Worm (Caenorhabditis elegans): ENCODE data around the gene F13H8.5.

F13H8.5 gene

ce11 chrII:6269805-6270414, 14.0 kb upstream of the F13H8.5 start, which contains the start of gene F13H8.2 (continued):
- TF ChIP-seq madf-5 (GFP tag; IDR thresholded peaks at IDR 0.05), result no peak
- no peak for TF ChIP-seq ztf-11 (tag; optimal IDR thresholded peaks at IDR 0.05)
- no peak for TF ChIP-seq nhr-10 (tag; optimal IDR thresholded peaks at IDR 0.05)
- TF ChIP-seq nhr-6 (tag; optimal IDR thresholded peaks at IDR 0.05), result peak; percentile 36
- TF ChIP-seq lim-7 (GFP tag; IDR thresholded peaks at IDR 0.05), result no peak
- no peak for TF ChIP-seq aly-2 (tag; optimal IDR thresholded peaks at IDR 0.05)
- TF ChIP-seq nhr-77 (tag; optimal IDR thresholded peaks at IDR 0.05), result peak; percentile 28
- no peak for TF ChIP-seq egl-27 (tag; optimal IDR thresholded peaks at IDR 0.05)
- TF ChIP-seq nhr-76 (tag; optimal IDR thresholded peaks at IDR 0.05), result no peak
- peak; percentile 77 for TF ChIP-seq ceh-20 (GFP tag; IDR thresholded peaks at IDR 0.05)
- no peak for TF ChIP-seq gei-8 (GFP tag; optimal IDR thresholded peaks at IDR 0.05)
- peak; percentile 67 for TF ChIP-seq hlh-11 (tag; optimal IDR thresholded peaks at IDR 0.05)
- TF ChIP-seq dmd-8 (GFP tag; IDR thresholded peaks at IDR 0.05), result 0 out of 2 replicates have a peak, but pooled peaks have one; percentile 30
- no peak for TF ChIP-seq zag-1 (tag; optimal IDR thresholded peaks at IDR 0.05)
- no peak for TF ChIP-seq ama-1 (optimal IDR thresholded peaks at IDR 0.05)
- peak in 1 of 2 experiments; percentile 52 for TF ChIP-seq mdl-1 (tag; optimal IDR thresholded peaks at IDR 0.05)
- TF ChIP-seq ces-1 (GFP tag; optimal IDR thresholded peaks at IDR 0.05), result no peak
- TF ChIP-seq zip-2 (tag; optimal IDR thresholded peaks at IDR 0.05), result no peak
- no peak for TF ChIP-seq zip-11 (GFP tag; IDR thresholded peaks at IDR 0.05)
- TF ChIP-seq ceh-44 (GFP tag; IDR thresholded peaks at IDR 0.05), result peak; percentile 79
- TF ChIP-seq ctbp-1 (GFP tag; IDR thresholded peaks at IDR 0.05), result peak; percentile 91
- TF ChIP-seq skn-1 (tag; optimal IDR thresholded peaks at IDR 0.05), result no peak
- TF ChIP-seq pqm-1 (tag; optimal IDR thresholded peaks at IDR 0.05), result no peak
- no peak for TF ChIP-seq Y105C5A.15 (GFP tag; IDR thresholded peaks at IDR 0.05)
- peak; percentile 22 for TF ChIP-seq F49E8.2 (tag; optimal IDR thresholded peaks at IDR 0.05; ENCODE audit: borderline replicate concordance)
- no peak for TF ChIP-seq snpc-4 (tag; optimal IDR thresholded peaks at IDR 0.05)
- TF ChIP-seq nhr-48 (tag; optimal IDR thresholded peaks at IDR 0.05), result peak; percentile 22
- TF ChIP-seq hlh-30 (tag; optimal IDR thresholded peaks at IDR 0.05; ENCODE audit: insufficient read depth), result peak; percentile 68
- TF ChIP-seq F44E2.7 (GFP tag; IDR thresholded peaks at IDR 0.05), result no peak
- TF ChIP-seq nhr-41 (GFP tag; IDR thresholded peaks at IDR 0.05), result no peak
- TF ChIP-seq nhr-42 (GFP tag; IDR thresholded peaks at IDR 0.05), result peak; percentile 67; the same call in 1 of the 2 replicates
- no peak for TF ChIP-seq zfp-2 (tag; optimal IDR thresholded peaks at IDR 0.05)
- no peak for TF ChIP-seq F26F4.8 (GFP tag; conservative IDR thresholded peaks at IDR 0.05)
- peak; percentile 62 for TF ChIP-seq spr-1 (tag; optimal IDR thresholded peaks at IDR 0.05)
- peak; percentile 93 for TF ChIP-seq arid-1 (GFP tag; conservative IDR thresholded peaks at IDR 0.05)
- 0 out of 2 replicates have a peak, but pooled peaks have one; percentile 17 for TF ChIP-seq zfp-3 (GFP tag; conservative IDR thresholded peaks at IDR 0.05)
- no peak for TF ChIP-seq saeg-2 (GFP tag; IDR thresholded peaks at IDR 0.05)
- no peak for TF ChIP-seq ceh-82 (tag; optimal IDR thresholded peaks at IDR 0.05)
- no peak for TF ChIP-seq nhr-111 (GFP tag; optimal IDR thresholded peaks at IDR 0.05)
- no peak for TF ChIP-seq nhr-102 (tag; optimal IDR thresholded peaks at IDR 0.05)
- TF ChIP-seq daf-8 (GFP tag; IDR thresholded peaks at IDR 0.05), result no peak
- peak; percentile 27 for TF ChIP-seq nhr-11 (tag; optimal IDR thresholded peaks at IDR 0.05)
- TF ChIP-seq mes-2 (tag; optimal IDR thresholded peaks at IDR 0.05; ENCODE audit: poor library complexity, severe bottlenecking), result peak; percentile 92
- TF ChIP-seq Y5F2A.4 (GFP tag; optimal IDR thresholded peaks at IDR 0.05), result no peak
- peak; percentile 78 for TF ChIP-seq egl-43 (GFP tag; IDR thresholded peaks at IDR 0.05)
- TF ChIP-seq F10B5.3 (tag; optimal IDR thresholded peaks at IDR 0.05), result no peak
- peak; percentile 90 for TF ChIP-seq hmg-1.1 (GFP tag; IDR thresholded peaks at IDR 0.05)
- TF ChIP-seq tra-1 (GFP tag; IDR thresholded peaks at IDR 0.05), result peak; percentile 62; the same call in 1 of the 2 replicates
- TF ChIP-seq Y48G9A.11 (GFP tag; IDR thresholded peaks at IDR 0.05), result peak; percentile 70
- no peak for TF ChIP-seq nhr-25 (tag; optimal IDR thresholded peaks at IDR 0.05; ENCODE audit: borderline replicate concordance, insufficient read depth)
- TF ChIP-seq Y75B8A.6 (GFP tag; IDR thresholded peaks at IDR 0.05), result no peak

All from whole organism, L4 larva.